Worm (Caenorhabditis elegans): ENCODE data around the gene srh-37.

ce11 chrV:519445-519844, 7.1 kb upstream of the srh-37 start, which contains the start of gene nhr-210:
- no peak for TF ChIP-seq flt-1 (GFP tag; IDR thresholded peaks at IDR 0.05)
- TF ChIP-seq tbx-37 (GFP tag; conservative IDR thresholded peaks at IDR 0.05): no peak
- no peak for TF ChIP-seq ama-1 (optimal IDR thresholded peaks at IDR 0.05)
- no peak for TF ChIP-seq sea-1 (GFP tag; conservative IDR thresholded peaks at IDR 0.05)
- TF ChIP-seq hmg-4 (GFP tag; optimal IDR thresholded peaks at IDR 0.05): no peak
- TF ChIP-seq tbx-11 (GFP tag; IDR thresholded peaks at IDR 0.05): no peak
- no peak for TF ChIP-seq ets-7 (tag; optimal IDR thresholded peaks at IDR 0.05)
- TF ChIP-seq aly-1 (tag; optimal IDR thresholded peaks at IDR 0.05): no peak
- TF ChIP-seq pes-1 (GFP tag; IDR thresholded peaks at IDR 0.05): no peak
- TF ChIP-seq ceh-36 (tag; optimal IDR thresholded peaks at IDR 0.05): no peak
- no peak for TF ChIP-seq hnd-1 (tag; optimal IDR thresholded peaks at IDR 0.05)
- no peak for TF ChIP-seq F13C5.2 (tag; optimal IDR thresholded peaks at IDR 0.05)
- TF ChIP-seq tra-4 (tag; optimal IDR thresholded peaks at IDR 0.05): no peak

All from whole organism, early embryonic.